Worm (Caenorhabditis elegans): ENCODE data around the gene ntp-1.

- no peak for TF ChIP-seq nhr-20 (tag; optimal IDR thresholded peaks at IDR 0.05)
- no peak for TF ChIP-seq nhr-77 (tag; optimal IDR thresholded peaks at IDR 0.05)
- no peak for TF ChIP-seq fkh-10 (GFP tag; optimal IDR thresholded peaks at IDR 0.05)
- TF ChIP-seq blmp-1 (tag; optimal IDR thresholded peaks at IDR 0.05), result no peak
- no peak for TF ChIP-seq aly-2 (tag; optimal IDR thresholded peaks at IDR 0.05)
Observed at ce11 chrIV:7783801-7784411, 10.7 kb downstream of the ntp-1 start, which contains the start of gene tag-321.
